Worm (Caenorhabditis elegans): ENCODE data around the gene K01C8.2.
A peak's percentile ranks its signal among the peaks of the same experiment; 100 is the strongest.

Gene K01C8.2

ce11 chrII:8269855-8270647 lies 800 bp upstream of the K01C8.2 start, which contains the start of gene tdc-1 (continued):
- no peak for TF ChIP-seq pbrm-1 (GFP tag; IDR thresholded peaks at IDR 0.05)
- no peak for TF ChIP-seq gei-17 (GFP tag; optimal IDR thresholded peaks at IDR 0.05)
- TF ChIP-seq lsl-1 (GFP tag; optimal IDR thresholded peaks at IDR 0.05) = peak; percentile 90
- no peak for TF ChIP-seq pha-4 (tag; optimal IDR thresholded peaks at IDR 0.05)
- TF ChIP-seq lag-1 (GFP tag; IDR thresholded peaks at IDR 0.05) = no peak
- no peak for TF ChIP-seq ztf-26 (tag; optimal IDR thresholded peaks at IDR 0.05)
- TF ChIP-seq sptf-2 (GFP tag; optimal IDR thresholded peaks at IDR 0.05) = no peak
- TF ChIP-seq cebp-1 (GFP tag; IDR thresholded peaks at IDR 0.05) = no peak
- TF ChIP-seq cebp-1 (tag; optimal IDR thresholded peaks at IDR 0.05) = no peak
- TF ChIP-seq rcor-1 (GFP tag; IDR thresholded peaks at IDR 0.05) = no peak
- peak; percentile 82 for TF ChIP-seq efl-1 (GFP tag; optimal IDR thresholded peaks at IDR 0.05)
- no peak for TF ChIP-seq dpff-1 (tag; optimal IDR thresholded peaks at IDR 0.05)
- TF ChIP-seq Y95B8A.8 (GFP tag; IDR thresholded peaks at IDR 0.05) = no peak
- no peak for TF ChIP-seq unc-62 (GFP tag; optimal IDR thresholded peaks at IDR 0.05)
- no peak for TF ChIP-seq B0261.1 (tag; optimal IDR thresholded peaks at IDR 0.05)
- TF ChIP-seq madf-6 (GFP tag; IDR thresholded peaks at IDR 0.05) = peak; percentile 93
- no peak for TF ChIP-seq athp-1 (tag; optimal IDR thresholded peaks at IDR 0.05)
- no peak for TF ChIP-seq Y67H2A.10 (GFP tag; conservative IDR thresholded peaks at IDR 0.05)
- peak; percentile 31 for TF ChIP-seq him-1 (tag; optimal IDR thresholded peaks at IDR 0.05)
- TF ChIP-seq Y53G8AR.9 (GFP tag; conservative IDR thresholded peaks at IDR 0.05) = no peak
- no peak for TF ChIP-seq lin-26 (GFP tag; IDR thresholded peaks at IDR 0.05)
- peak; percentile 7; the same call in 1 of the 2 replicates for TF ChIP-seq dox-1 (GFP tag; IDR thresholded peaks at IDR 0.05)
- no peak for TF ChIP-seq sdz-38 (tag; optimal IDR thresholded peaks at IDR 0.05)
- TF ChIP-seq tbp1 (GFP tag; optimal IDR thresholded peaks at IDR 0.05) = no peak
- TF ChIP-seq dpl-1 (GFP tag; optimal IDR thresholded peaks at IDR 0.05) = peak; percentile 43
- no peak for TF ChIP-seq snpc-1.1 (tag; optimal IDR thresholded peaks at IDR 0.05; ENCODE audit: insufficient read depth)
- TF ChIP-seq mel-28 (tag; optimal IDR thresholded peaks at IDR 0.05; ENCODE audit: borderline replicate concordance) = no peak
- no peak for TF ChIP-seq akir-1 (GFP tag; optimal IDR thresholded peaks at IDR 0.05)
- TF ChIP-seq F23B12.7 (tag; optimal IDR thresholded peaks at IDR 0.05; ENCODE audit: insufficient read depth) = no peak
- TF ChIP-seq F33H1.4 (GFP tag; IDR thresholded peaks at IDR 0.05) = peak; percentile 88
- no peak for TF ChIP-seq nfyb-1 (GFP tag; IDR thresholded peaks at IDR 0.05)
- no peak for TF ChIP-seq nfya-2 (GFP tag; IDR thresholded peaks at IDR 0.05)
- TF ChIP-seq fkh-3 (tag; optimal IDR thresholded peaks at IDR 0.05) = no peak
- no peak for TF ChIP-seq ztf-22 (GFP tag; optimal IDR thresholded peaks at IDR 0.05)
- no peak for TF ChIP-seq nhr-80 (tag; optimal IDR thresholded peaks at IDR 0.05)
- TF ChIP-seq egrh-3 (GFP tag; IDR thresholded peaks at IDR 0.05) = no peak
- TF ChIP-seq ceh-79 (tag; optimal IDR thresholded peaks at IDR 0.05) = no peak
- no peak for TF ChIP-seq mes-4 (tag; optimal IDR thresholded peaks at IDR 0.05)
- TF ChIP-seq xnd-1 (tag; optimal IDR thresholded peaks at IDR 0.05) = peak; percentile 88
- TF ChIP-seq egl-44 (GFP tag; IDR thresholded peaks at IDR 0.05) = no peak
- no peak for TF ChIP-seq ama-1 (optimal IDR thresholded peaks at IDR 0.05)
- no peak for TF ChIP-seq ama-1 (GFP tag; optimal IDR thresholded peaks at IDR 0.05)
- no peak for TF ChIP-seq lsy-27 (tag; optimal IDR thresholded peaks at IDR 0.05; ENCODE audit: borderline replicate concordance, insufficient read depth)
- no peak for TF ChIP-seq ceh-100 (GFP tag; IDR thresholded peaks at IDR 0.05)
- no peak for TF ChIP-seq lin-35 (GFP tag; optimal IDR thresholded peaks at IDR 0.05)
- no peak for TF ChIP-seq nfya-1 (tag; optimal IDR thresholded peaks at IDR 0.05; ENCODE audit: borderline replicate concordance, insufficient read depth)
- no peak for TF ChIP-seq repo-1 (tag; optimal IDR thresholded peaks at IDR 0.05)
- no peak for TF ChIP-seq atf-7 (tag; optimal IDR thresholded peaks at IDR 0.05)

Measured in whole organism, young adult.